ENCODE assay signal across 6 worm cellular contexts in genomic region chrIV:8225357-8225756, ce11.
TF ChIP-seq lines count a peak whose summit lies in the region.

serp-1.2 (plus strand) TSS chrIV:8225674.

TF ChIP-seq in whole organism, L1 larva, 84 proteins besides CTCF, POLR2A, EP300 and RAD21 (continues in another document):
- TF ChIP-seq tbx-2 (tag; optimal IDR thresholded peaks at IDR 0.05; lab: Kevin White, UChicago): no peak
- no peak for TF ChIP-seq ztf-4 (tag; optimal IDR thresholded peaks at IDR 0.05; lab: Kevin White, UChicago)
- TF ChIP-seq aha-1 (tag; optimal IDR thresholded peaks at IDR 0.05; lab: Kevin White, UChicago): no peak
- TF ChIP-seq xbp-1 (tag; optimal IDR thresholded peaks at IDR 0.05; lab: Kevin White, UChicago): no peak
- no peak for TF ChIP-seq unc-98 (GFP tag; IDR thresholded peaks at IDR 0.05; lab: Robert Waterston, UW)
- TF ChIP-seq lin-15B (tag; optimal IDR thresholded peaks at IDR 0.05; lab: Kevin White, UChicago): no peak
- TF ChIP-seq mdl-1 (tag; optimal IDR thresholded peaks at IDR 0.05; lab: Kevin White, UChicago): peak in 1 of 2 experiments; percentile 39
- TF ChIP-seq dpl-1 (GFP tag; optimal IDR thresholded peaks at IDR 0.05; lab: Kevin White, UChicago): peak in 1 of 3 experiments; percentile 11
- no peak for TF ChIP-seq irx-1 (tag; optimal IDR thresholded peaks at IDR 0.05; lab: Kevin White, UChicago)
- TF ChIP-seq sup-37 (GFP tag; optimal IDR thresholded peaks at IDR 0.05; lab: Kevin White, UChicago): no peak
- TF ChIP-seq efl-1 (optimal IDR thresholded peaks at IDR 0.05; lab: Kevin White, UChicago): peak in 1 of 2 experiments; percentile 9
- no peak for TF ChIP-seq efl-1 (GFP tag; optimal IDR thresholded peaks at IDR 0.05 in 1 of 2; lab: Kevin White, UChicago)
- TF ChIP-seq lin-14 (GFP tag; optimal IDR thresholded peaks at IDR 0.05; lab: Kevin White, UChicago): peak; percentile 31
- no peak for TF ChIP-seq sox-4 (tag; optimal IDR thresholded peaks at IDR 0.05; lab: Kevin White, UChicago)
- peak; percentile 14 for TF ChIP-seq mep-1 (tag; optimal IDR thresholded peaks at IDR 0.05; lab: Kevin White, UChicago)
- TF ChIP-seq blmp-1 (tag; optimal IDR thresholded peaks at IDR 0.05; lab: Kevin White, UChicago): no peak

TF ChIP-seq in whole organism, L2 larva, 48 proteins besides CTCF, POLR2A, EP300 and RAD21:
- TF ChIP-seq lin-13 (GFP tag; optimal IDR thresholded peaks at IDR 0.05; lab: Kevin White, UChicago) (peak; percentile 12), C34F6.9 (tag; optimal IDR thresholded peaks at IDR 0.05; lab: Kevin White, UChicago) (peak; percentile 59), gmeb-1 (tag; optimal IDR thresholded peaks at IDR 0.05; lab: Kevin White, UChicago) (no peak), fos-1 (tag; optimal IDR thresholded peaks at IDR 0.05; lab: Kevin White, UChicago) (peak; percentile 28), nhr-23 (tag; optimal IDR thresholded peaks at IDR 0.05; lab: Kevin White, UChicago) (no peak), sma-9 (GFP tag; optimal IDR thresholded peaks at IDR 0.05; lab: Kevin White, UChicago) (peak; percentile 44), sma-9 (tag; optimal IDR thresholded peaks at IDR 0.05; lab: Kevin White, UChicago) (no peak), crh-2 (tag; optimal IDR thresholded peaks at IDR 0.05; lab: Kevin White, UChicago) (peak; percentile 52), mdl-1 (tag; optimal IDR thresholded peaks at IDR 0.05; lab: Kevin White, UChicago) (peak in 1 of 2 experiments; percentile 29), nhr-129 (tag; optimal IDR thresholded peaks at IDR 0.05; lab: Kevin White, UChicago) (peak; percentile 36), ama-1 (optimal IDR thresholded peaks at IDR 0.05; lab: Kevin White, UChicago) (peak; percentile 39), mab-5 (tag; optimal IDR thresholded peaks at IDR 0.05; lab: Kevin White, UChicago) (no peak), blmp-1 (tag; optimal IDR thresholded peaks at IDR 0.05; lab: Kevin White, UChicago; ENCODE audit: insufficient read depth) (no peak)
TF ChIP-seq in whole organism, L2 larva: peak in this region for 8.

TF ChIP-seq in whole organism, L3 larva, 47 proteins besides CTCF, POLR2A, EP300 and RAD21:
- TF ChIP-seq ama-1 (optimal IDR thresholded peaks at IDR 0.05; lab: Kevin White, UChicago) (no peak), elt-1 (tag; optimal IDR thresholded peaks at IDR 0.05; lab: Kevin White, UChicago) (no peak), elt-2 (tag; optimal IDR thresholded peaks at IDR 0.05; lab: Kevin White, UChicago) (peak; percentile 80), R02D3.7 (tag; optimal IDR thresholded peaks at IDR 0.05; lab: Kevin White, UChicago) (no peak), pha-4 (tag; optimal IDR thresholded peaks at IDR 0.05; lab: Kevin White, UChicago) (peak; percentile 77), pqm-1 (tag; optimal IDR thresholded peaks at IDR 0.05; lab: Kevin White, UChicago) (peak; percentile 78), nfya-1 (tag; optimal IDR thresholded peaks at IDR 0.05; lab: Kevin White, UChicago; ENCODE audit: insufficient read depth) (peak; percentile 29), ceh-82 (tag; optimal IDR thresholded peaks at IDR 0.05; lab: Kevin White, UChicago) (no peak), ZK546.5 (tag; optimal IDR thresholded peaks at IDR 0.05; lab: Kevin White, UChicago) (no peak)

TF ChIP-seq in whole organism, L4 larva, 104 proteins besides CTCF, POLR2A, EP300 and RAD21:
- TF ChIP-seq T20F7.1 (GFP tag; optimal IDR thresholded peaks at IDR 0.05; lab: Kevin White, UChicago): peak; percentile 90
- TF ChIP-seq dve-1 (tag; optimal IDR thresholded peaks at IDR 0.05; lab: Kevin White, UChicago; ENCODE audit: insufficient read depth): peak; percentile 81
- peak; percentile 82 for TF ChIP-seq hlh-30 (tag; optimal IDR thresholded peaks at IDR 0.05; lab: Kevin White, UChicago; ENCODE audit: insufficient read depth)
- TF ChIP-seq unc-62 (GFP tag; optimal IDR thresholded peaks at IDR 0.05 in 1 of 2; lab: Kevin White, UChicago): peak in 1 of 2 experiments; percentile 94
- TF ChIP-seq unc-62 (tag; optimal IDR thresholded peaks at IDR 0.05; lab: Kevin White, UChicago): no peak
- no peak for TF ChIP-seq ctbp-1 (GFP tag; IDR thresholded peaks at IDR 0.05; lab: Robert Waterston, UW)
- peak; percentile 72 for TF ChIP-seq dmd-6 (GFP tag; IDR thresholded peaks at IDR 0.05; lab: Robert Waterston, UW)
- no peak for TF ChIP-seq ztf-11 (tag; optimal IDR thresholded peaks at IDR 0.05; lab: Kevin White, UChicago)
- TF ChIP-seq lin-15B (tag; optimal IDR thresholded peaks at IDR 0.05; lab: Kevin White, UChicago): no peak
- TF ChIP-seq pqm-1 (tag; optimal IDR thresholded peaks at IDR 0.05; lab: Kevin White, UChicago): peak; percentile 2
- no peak for TF ChIP-seq lsy-2 (tag; optimal IDR thresholded peaks at IDR 0.05; lab: Kevin White, UChicago)
- TF ChIP-seq ZK546.5 (tag; optimal IDR thresholded peaks at IDR 0.05; lab: Kevin White, UChicago): no peak
- TF ChIP-seq nhr-28 (tag; optimal IDR thresholded peaks at IDR 0.05; lab: Kevin White, UChicago): peak; percentile 45
- TF ChIP-seq hlh-11 (tag; optimal IDR thresholded peaks at IDR 0.05; lab: Kevin White, UChicago): peak; percentile 64
- TF ChIP-seq mdl-1 (tag; optimal IDR thresholded peaks at IDR 0.05; lab: Kevin White, UChicago): peak in 1 of 2 experiments; percentile 21
- peak; percentile 62 for TF ChIP-seq mxl-3 (GFP tag; optimal IDR thresholded peaks at IDR 0.05; lab: Kevin White, UChicago)
- no peak for TF ChIP-seq daf-16 (GFP tag; optimal IDR thresholded peaks at IDR 0.05; lab: Kevin White, UChicago)
- TF ChIP-seq daf-16 (tag; optimal IDR thresholded peaks at IDR 0.05; lab: Kevin White, UChicago): peak; percentile 94

TF ChIP-seq in whole organism, late embryonic, 69 proteins besides CTCF, POLR2A, EP300 and RAD21:
- no peak for TF ChIP-seq ceh-14 (tag; optimal IDR thresholded peaks at IDR 0.05; lab: Kevin White, UChicago)
- peak; percentile 12 for TF ChIP-seq elt-2 (tag; optimal IDR thresholded peaks at IDR 0.05; lab: Kevin White, UChicago)
TF ChIP-seq in whole organism, late embryonic: peak in this region for 1.

TF ChIP-seq in whole organism, young adult, 124 proteins besides CTCF, POLR2A, EP300 and RAD21:
- TF ChIP-seq lag-1 (GFP tag; IDR thresholded peaks at IDR 0.05; lab: Robert Waterston, UW): no peak
- peak; percentile 66 for TF ChIP-seq nhr-80 (tag; optimal IDR thresholded peaks at IDR 0.05; lab: Kevin White, UChicago)
- TF ChIP-seq snpc-4 (GFP tag; optimal IDR thresholded peaks at IDR 0.05; lab: Kevin White, UChicago): no peak
- peak in 1 of 4 experiments; percentile 9 for TF ChIP-seq snpc-4 (tag; optimal IDR thresholded peaks at IDR 0.05; lab: Kevin White, UChicago)
- peak; percentile 85 for TF ChIP-seq attf-3 (GFP tag; conservative IDR thresholded peaks at IDR 0.05; lab: Robert Waterston, UW)
- peak in 1 of 2 experiments; percentile 51 for TF ChIP-seq let-607 (tag; optimal IDR thresholded peaks at IDR 0.05; lab: Kevin White, UChicago)
